Worm (Caenorhabditis elegans): ENCODE measurements around the gene ctns-1.
A peak's percentile ranks its signal among the peaks of the same experiment; 100 is the strongest.

Gene ctns-1

DNA sequence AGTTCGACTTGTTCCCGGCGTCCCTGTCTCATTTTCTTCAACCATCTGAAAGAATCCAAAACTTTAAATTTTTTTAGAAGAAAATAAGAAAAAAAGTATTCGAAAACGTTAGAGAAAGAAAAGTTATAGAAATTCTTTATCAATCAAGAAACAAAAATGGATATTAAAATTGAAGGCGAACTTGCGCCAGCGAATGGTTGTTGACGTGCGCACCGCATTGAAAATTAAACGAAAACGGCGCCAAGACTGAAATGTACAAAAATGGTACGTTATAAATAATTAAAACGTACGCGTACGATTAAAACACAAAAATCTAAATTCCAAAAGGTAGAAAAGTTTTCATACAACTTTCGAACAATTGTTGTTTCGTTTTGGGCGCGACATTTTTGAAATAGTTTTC is 49.9 kb downstream of the ctns-1 start, which contains the start of gene K02C4.3 (continued):
- TF ChIP-seq ztf-7 (tag; optimal IDR thresholded peaks at IDR 0.05) (peak; percentile 10), tag-97 (GFP tag; IDR thresholded peaks at IDR 0.05) (no peak), hlh-30 (tag; optimal IDR thresholded peaks at IDR 0.05; ENCODE audit: insufficient read depth) (peak; percentile 42), aly-2 (tag; optimal IDR thresholded peaks at IDR 0.05) (no peak)
